Worm (Caenorhabditis elegans) whole organism, late embryonic: ENCODE data around the gene thn-5.
"Not testable (repeated sequence)": the region's sequence is repeated elsewhere in the genome, so short reads cannot be mapped to it uniquely, and the experiment has no call there.

Source experiments
- eyg-1 ChIP-seq: sonication (generic microtip); optimal IDR thresholded peaks from 2 replicates; lab custom pipeline; 2016; ENCODE audit warnings: missing genotype, missing genetic modification characterization, missing compliant biosample characterization
- nfya-1 ChIP-seq: sonication (generic microtip); optimal IDR thresholded peaks from 2 replicates; lab custom pipeline; 2017; ENCODE audit warnings: missing genetic modification characterization, mild to moderate bottlenecking, missing compliant biosample characterization, antibody characterized with exemption, moderate library complexity
- nhr-11 ChIP-seq: fragments of 150-350 bp; optimal IDR thresholded peaks from 2 replicates; lab custom pipeline; 2014; ENCODE audit warnings: missing biosample characterization, missing genetic modification characterization
- sdc-2 ChIP-seq: sonication (generic microtip); optimal IDR thresholded peaks from 2 replicates; lab custom pipeline; 2016; ENCODE audit warnings: missing genotype, missing genetic modification characterization, missing compliant biosample characterization
- sox-4 ChIP-seq: sonication (generic microtip); optimal IDR thresholded peaks from 2 replicates; lab custom pipeline; 2017; ENCODE audit warnings: mild to moderate bottlenecking, missing genetic modification characterization, inconsistent platforms, missing compliant biosample characterization
- unc-42 ChIP-seq: sonication (generic microtip); optimal IDR thresholded peaks from 2 replicates; lab custom pipeline; 2016; ENCODE audit warnings: missing genotype, missing genetic modification characterization, missing compliant biosample characterization

DNA sequence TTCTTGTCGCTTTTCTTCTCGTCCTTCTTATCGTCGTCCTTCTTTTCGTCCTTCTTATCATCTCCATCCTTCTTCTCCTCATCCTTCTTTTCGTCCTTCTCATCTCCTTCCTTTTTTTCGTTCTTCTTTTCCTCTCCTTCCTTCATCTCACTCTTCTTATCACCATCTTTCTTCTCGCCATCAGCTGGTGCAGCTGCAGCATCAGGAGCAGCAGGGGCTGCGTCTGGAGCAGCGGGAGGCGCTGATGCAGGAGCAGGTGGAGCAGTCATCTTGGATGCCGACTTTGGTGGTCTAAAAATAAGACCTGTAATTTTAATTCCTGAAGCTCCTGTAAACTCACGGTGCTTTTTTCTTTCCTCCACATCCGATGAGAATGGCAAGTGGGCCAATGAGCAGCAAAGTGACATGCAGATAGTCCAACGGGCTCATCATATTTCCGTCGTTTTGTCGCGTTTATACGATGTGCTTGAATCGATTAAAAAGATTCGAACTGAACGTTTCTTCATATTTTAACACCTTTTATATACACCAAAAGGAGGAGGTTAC is 5.3 kb upstream of the thn-5 start, which contains the start of gene cylc-1:
- TF ChIP-seq sox-4, nfya-1, nhr-11, unc-42, eyg-1, sdc-2 (tag; lab: Kevin White, UChicago): not testable (repeated sequence)
